Worm (Caenorhabditis elegans): ENCODE data around the gene pqn-57.

DNA sequence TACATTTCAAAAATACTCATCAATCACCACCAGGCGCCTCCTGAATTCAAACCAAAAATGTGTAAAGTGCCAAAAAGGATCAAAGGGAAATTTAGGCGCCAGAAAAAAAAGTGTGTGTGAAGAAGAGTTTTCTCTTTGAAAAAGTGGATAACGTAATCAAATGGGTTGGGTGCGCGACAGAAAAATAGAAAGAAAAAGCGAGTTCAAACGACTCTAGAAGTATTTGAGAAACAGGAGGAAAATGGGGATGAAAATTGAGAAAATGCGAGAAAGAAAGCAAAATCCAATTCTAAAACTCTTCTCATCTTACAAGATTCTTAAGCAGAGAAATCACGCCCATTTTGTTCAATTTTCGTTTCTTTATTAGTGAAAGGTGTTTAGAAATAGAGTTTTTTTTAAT is 12.3 kb downstream of the pqn-57 start:
- TF ChIP-seq flt-1 (GFP tag; IDR thresholded peaks at IDR 0.05) (no peak), T22C8.4 (GFP tag; IDR thresholded peaks at IDR 0.05) (no peak), klf-2 (GFP tag; conservative IDR thresholded peaks at IDR 0.05) (no peak)

All from whole organism, midembryonic.